Fruit fly (Drosophila melanogaster) whole organism, embryonic: ENCODE results near the gene cl.
A peak's percentile ranks its signal among the peaks of the same experiment; 100 is the strongest.

Experiments used
- Adf1 ChIP-seq: fragments of 200-800 bp; sonication (Bioruptor generic); IDR thresholded peaks from 2 replicates; pipeline ENCODE4 v1.3.6; 2022; ENCODE audit warnings: missing biosample characterization, missing genetic modification characterization
- CG10654 ChIP-seq: fragments of 200-800 bp; sonication (Bioruptor generic); optimal IDR thresholded peaks from 2 replicates; lab custom pipeline; 2016; ENCODE audit warnings: missing biosample characterization, missing genetic modification characterization
- CG11695 ChIP-seq: fragments of 200-800 bp; sonication (Bioruptor generic); IDR thresholded peaks from 3 replicates; pipeline ENCODE4 v1.3.6; 2022; ENCODE audit warnings: missing biosample characterization, missing genetic modification characterization
- CG13123 ChIP-seq: fragments of 200-800 bp; sonication (Bioruptor generic); optimal IDR thresholded peaks from 2 replicates; lab custom pipeline; 2016; ENCODE audit warnings: missing biosample characterization, missing genetic modification characterization
- CG13775 ChIP-seq: fragments of 200-800 bp; sonication (Bioruptor generic); optimal IDR thresholded peaks from 3 replicates; lab custom pipeline; 2017; ENCODE audit warnings: missing biosample characterization, mild to moderate bottlenecking, missing genetic modification characterization
- CG15073 ChIP-seq: fragments of 200-800 bp; sonication (Bioruptor generic); optimal IDR thresholded peaks from 2 replicates; lab custom pipeline; 2016; ENCODE audit warnings: missing biosample characterization, missing genetic modification characterization
- CG17359 ChIP-seq: fragments of 200-800 bp; sonication (Bioruptor generic); optimal IDR thresholded peaks from 3 replicates; lab custom pipeline; 2018; ENCODE audit warnings: missing biosample characterization, mild to moderate bottlenecking, missing genetic modification characterization, moderate library complexity
- CG1792 ChIP-seq: fragments of 200-800 bp; sonication (Bioruptor generic); optimal IDR thresholded peaks from 2 replicates; lab custom pipeline; 2016; ENCODE audit warnings: missing biosample characterization, missing genetic modification characterization
- CG1832 ChIP-seq: fragments of 200-800 bp; sonication (Bioruptor generic); optimal IDR thresholded peaks from 2 replicates; lab custom pipeline; 2017; ENCODE audit warnings: missing biosample characterization, mild to moderate bottlenecking, missing genetic modification characterization, inconsistent platforms
- CG32532 ChIP-seq: fragments of 200-800 bp; sonication (Bioruptor generic); IDR thresholded peaks from 2 replicates; pipeline ENCODE4 v1.3.6; 2022; ENCODE audit warnings: missing biosample characterization, missing genetic modification characterization
- CG33557 ChIP-seq: fragments of 200-800 bp; sonication (Bioruptor generic); optimal IDR thresholded peaks from 2 replicates; lab custom pipeline; 2019; ENCODE audit warnings: missing biosample characterization, mild to moderate bottlenecking, missing genetic modification characterization, moderate library complexity
- CG34224 ChIP-seq: fragments of 200-800 bp; sonication (Bioruptor generic); IDR thresholded peaks from 3 replicates; pipeline ENCODE4 v1.3.6; 2022; ENCODE audit warnings: missing biosample characterization, missing genetic modification characterization; ENCODE audit not compliant: partially characterized antibody
- CG34422 ChIP-seq: fragments of 200-800 bp; sonication (Bioruptor generic); IDR thresholded peaks from 3 replicates; pipeline ENCODE4 v1.3.6; 2022; ENCODE audit warnings: missing biosample characterization, missing genetic modification characterization
- CG4820 ChIP-seq: fragments of 200-800 bp; sonication (Bioruptor generic); optimal IDR thresholded peaks from 3 replicates; lab custom pipeline; 2016; ENCODE audit warnings: missing biosample characterization, missing genetic modification characterization
- CG6683 ChIP-seq: fragments of 200-800 bp; sonication (Bioruptor generic); optimal IDR thresholded peaks from 2 replicates; lab custom pipeline; 2017; ENCODE audit warnings: missing biosample characterization, mild to moderate bottlenecking, missing genetic modification characterization, missing genetic modification reagents
- CG6689 ChIP-seq: fragments of 200-800 bp; sonication (Bioruptor generic); IDR thresholded peaks from 2 replicates; pipeline ENCODE4 v1.3.6; 2022; ENCODE audit warnings: missing biosample characterization, missing genetic modification characterization
- CG6813 ChIP-seq: fragments of 200-800 bp; sonication (Bioruptor generic); optimal IDR thresholded peaks from 2 replicates; lab custom pipeline; 2017; ENCODE audit warnings: missing biosample characterization, missing genetic modification characterization, mild to moderate bottlenecking, moderate library complexity, missing genetic modification reagents
- CG7745 ChIP-seq: fragments of 200-800 bp; sonication (Bioruptor generic); optimal IDR thresholded peaks from 2 replicates; lab custom pipeline; 2018; ENCODE audit warnings: missing biosample characterization, mild to moderate bottlenecking, missing genetic modification characterization, moderate library complexity
- CG8281 ChIP-seq: fragments of 200-800 bp; sonication (Bioruptor generic); optimal IDR thresholded peaks from 2 replicates; lab custom pipeline; 2018; ENCODE audit warnings: missing biosample characterization, mild to moderate bottlenecking, missing genetic modification characterization, moderate library complexity
- CG8359 ChIP-seq: fragments of 200-800 bp; sonication (Bioruptor generic); optimal IDR thresholded peaks from 2 replicates; lab custom pipeline; 2017; ENCODE audit warnings: missing biosample characterization, mild to moderate bottlenecking, missing genetic modification characterization, borderline replicate concordance
- CG8765 ChIP-seq: fragments of 200-800 bp; sonication (Bioruptor generic); IDR thresholded peaks from 2 replicates; pipeline ENCODE4 v1.3.6; 2022; ENCODE audit warnings: missing biosample characterization, missing genetic modification characterization
- CHES-1-like ChIP-seq: fragments of 200-800 bp; sonication (Bioruptor generic); optimal IDR thresholded peaks from 2 replicates; lab custom pipeline; 2016; ENCODE audit warnings: missing biosample characterization, missing genetic modification characterization
- CrebB ChIP-seq: fragments of 200-800 bp; sonication (Bioruptor generic); optimal IDR thresholded peaks from 3 replicates; lab custom pipeline; 2018; ENCODE audit warnings: missing biosample characterization, mild to moderate bottlenecking, missing genetic modification characterization
- Dad ChIP-seq: fragments of 200-800 bp; sonication (Bioruptor generic); optimal IDR thresholded peaks from 3 replicates; lab custom pipeline; 2016; ENCODE audit warnings: missing biosample characterization, missing genetic modification characterization
- Dip2 ChIP-seq: fragments of 200-800 bp; sonication (Bioruptor generic); IDR thresholded peaks from 2 replicates; pipeline ENCODE4 v1.3.6; 2022; ENCODE audit warnings: missing biosample characterization, missing genetic modification characterization
- Lpt ChIP-seq: fragments of >200 bp; optimal IDR thresholded peaks from 2 replicates; lab custom pipeline; 2018; ENCODE audit warnings: missing biosample characterization, missing genetic modification characterization
- NK7.1 ChIP-seq: fragments of 200-800 bp; sonication (Bioruptor generic); optimal IDR thresholded peaks from 3 replicates; lab custom pipeline; 2016; ENCODE audit warnings: missing biosample characterization, missing genetic modification characterization
- Nf-YC ChIP-seq: fragments of 200-800 bp; optimal IDR thresholded peaks from 3 replicates; lab custom pipeline; 2019; ENCODE audit warnings: missing biosample characterization, mild to moderate bottlenecking, missing genetic modification characterization, moderate library complexity
- Oli ChIP-seq: fragments of 200-800 bp; sonication (Bioruptor generic); optimal IDR thresholded peaks from 2 replicates; lab custom pipeline; 2018; ENCODE audit warnings: missing biosample characterization, mild to moderate bottlenecking, missing genetic modification characterization, moderate library complexity
- Opbp ChIP-seq: fragments of 200-800 bp; sonication (Bioruptor generic); IDR thresholded peaks from 3 replicates; pipeline ENCODE4 v1.3.6; 2022; ENCODE audit warnings: missing biosample characterization, missing genetic modification characterization; ENCODE audit not compliant: partially characterized antibody
- Ptx1 ChIP-seq: fragments of 200-800 bp; sonication (Bioruptor generic); IDR thresholded peaks from 2 replicates; pipeline ENCODE4 v1.3.6; 2022; ENCODE audit warnings: missing biosample characterization, missing genetic modification characterization
- Rfx ChIP-seq: fragments of 200-800 bp; sonication (Bioruptor generic); IDR thresholded peaks from 2 replicates; pipeline ENCODE4 v1.3.6; 2022; ENCODE audit warnings: missing biosample characterization, missing genetic modification characterization
- Sry-β ChIP-seq: fragments of 200-800 bp; sonication (Bioruptor generic); optimal IDR thresholded peaks from 2 replicates; lab custom pipeline; 2018; ENCODE audit warnings: missing biosample characterization, mild to moderate bottlenecking, missing genetic modification characterization, moderate library complexity
- Vsx1 ChIP-seq: fragments of 200-800 bp; sonication (Bioruptor generic); optimal IDR thresholded peaks from 2 replicates; lab custom pipeline; 2017; ENCODE audit warnings: missing biosample characterization, mild to moderate bottlenecking, missing genetic modification characterization, missing genetic modification reagents
- cad ChIP-seq: fragments of >200 bp; optimal IDR thresholded peaks from 2 replicates; lab custom pipeline; 2017; ENCODE audit warnings: missing biosample characterization, missing genetic modification characterization
- ci ChIP-seq: fragments of 200-800 bp; sonication (Bioruptor generic); IDR thresholded peaks from 3 replicates; pipeline ENCODE4 v1.3.6; 2022; ENCODE audit warnings: missing biosample characterization, missing genetic modification characterization
- croc ChIP-seq: fragments of 200-800 bp; sonication (Bioruptor generic); conservative IDR thresholded peaks from 3 replicates; pipeline ENCODE4 v1.3.6; 2022; ENCODE audit warnings: missing biosample characterization, missing genetic modification characterization
- crol ChIP-seq: fragments of 200-800 bp; sonication (Bioruptor generic); IDR thresholded peaks from 2 replicates; pipeline ENCODE4 v1.3.6; 2022; ENCODE audit warnings: missing biosample characterization, missing genetic modification characterization
- da ChIP-seq: fragments of 200-800 bp; sonication (Bioruptor generic); optimal IDR thresholded peaks from 2 replicates; lab custom pipeline; 2016; ENCODE audit warnings: missing biosample characterization, missing genetic modification characterization
- dm ChIP-seq: fragments of 200-800 bp; sonication (Bioruptor generic); optimal IDR thresholded peaks from 3 replicates; lab custom pipeline; 2016; ENCODE audit warnings: missing biosample characterization, missing genetic modification characterization
- grau ChIP-seq: fragments of 200-800 bp; optimal IDR thresholded peaks from 3 replicates; lab custom pipeline; 2019; ENCODE audit warnings: missing biosample characterization, mild to moderate bottlenecking, missing genetic modification characterization, moderate library complexity
- jumu ChIP-seq: fragments of 200-800 bp; sonication (Bioruptor generic); optimal IDR thresholded peaks from 3 replicates; lab custom pipeline; 2016; ENCODE audit warnings: missing biosample characterization, missing genetic modification characterization
- oc ChIP-seq: fragments of 200-800 bp; sonication (Bioruptor generic); optimal IDR thresholded peaks from 2 replicates; lab custom pipeline; 2018; ENCODE audit warnings: missing biosample characterization, mild to moderate bottlenecking, missing genetic modification characterization, moderate library complexity
- pita ChIP-seq: fragments of 200-800 bp; sonication (Bioruptor generic); optimal IDR thresholded peaks from 2 replicates; lab custom pipeline; 2017; ENCODE audit warnings: missing biosample characterization, mild to moderate bottlenecking, missing genetic modification characterization
- salm ChIP-seq: fragments of 200-800 bp; sonication (Bioruptor generic); optimal IDR thresholded peaks from 2 replicates; lab custom pipeline; 2018; ENCODE audit warnings: missing biosample characterization, mild to moderate bottlenecking, missing genetic modification characterization
- stc ChIP-seq: fragments of 200-800 bp; sonication (Bioruptor generic); IDR thresholded peaks from 2 replicates; pipeline ENCODE4 v1.3.6; 2022; ENCODE audit warnings: missing biosample characterization, missing genetic modification characterization
- twi ChIP-seq: fragments of 200-800 bp; optimal IDR thresholded peaks from 2 replicates; lab custom pipeline; 2019; ENCODE audit warnings: missing biosample characterization, mild to moderate bottlenecking, missing genetic modification characterization, moderate library complexity
- vnd ChIP-seq: fragments of 200-800 bp; sonication (Bioruptor generic); IDR thresholded peaks from 3 replicates; pipeline ENCODE4 v1.3.6; 2022; ENCODE audit warnings: missing biosample characterization, missing genetic modification characterization; ENCODE audit not compliant: partially characterized antibody
- zen ChIP-seq: fragments of 200-800 bp; sonication (Bioruptor generic); optimal IDR thresholded peaks from 3 replicates; lab custom pipeline; 2018; ENCODE audit warnings: missing biosample characterization, mild to moderate bottlenecking, missing genetic modification characterization, moderate library complexity

Gene cl

dm6 chr2L:5546518-5547287 is 26.8 kb downstream of the cl start, which contains the start of gene Oscillin (continued):
- peak; percentile 58 for TF ChIP-seq CG10654
- no peak for TF ChIP-seq crol (GFP tag; lab: Robert Waterston, UW)
- TF ChIP-seq Opbp (GFP tag; lab: Robert Waterston, UW) = peak; percentile 93; the same call in 2 of the 3 replicates
- peak; percentile 17 for TF ChIP-seq CG33557 (GFP tag; lab: Kevin White, UChicago)
- peak; percentile 93 for TF ChIP-seq CG7745 (tag; lab: Kevin White, UChicago)
- no peak for TF ChIP-seq Vsx1 (GFP tag; lab: Kevin White, UChicago)
- TF ChIP-seq Nf-YC (tag; lab: Kevin White, UChicago) = peak; percentile 72
- TF ChIP-seq CG1792 (GFP tag; lab: Kevin White, UChicago) = peak; percentile 40
- peak; percentile 86 for TF ChIP-seq grau (tag; lab: Kevin White, UChicago)
- TF ChIP-seq CG6813 (GFP tag; lab: Kevin White, UChicago) = peak; percentile 57
- TF ChIP-seq CG34422 (GFP tag; lab: Robert Waterston, UW) = peak; percentile 87
- peak; percentile 88 for TF ChIP-seq Ptx1 (GFP tag; lab: Robert Waterston, UW)
- TF ChIP-seq Adf1 (GFP tag; lab: Robert Waterston, UW) = peak; percentile 16; the same call in 1 of the 2 replicates
- peak; percentile 90 for TF ChIP-seq CG11695 (GFP tag; lab: Robert Waterston, UW)
- TF ChIP-seq NK7.1 (GFP tag; lab: Kevin White, UChicago) = no peak
- TF ChIP-seq Dad (GFP tag; lab: Kevin White, UChicago) = peak; percentile 13
- peak; percentile 45; the same call in 2 of the 3 replicates for TF ChIP-seq CG34224 (GFP tag; lab: Robert Waterston, UW)
- TF ChIP-seq ci (GFP tag; lab: Robert Waterston, UW) = peak; percentile 51; the same call in 1 of the 3 replicates
- peak; percentile 4 for TF ChIP-seq CG13123 (GFP tag; lab: Kevin White, UChicago)
- TF ChIP-seq oc = peak; percentile 87
- TF ChIP-seq Rfx (GFP tag; lab: Robert Waterston, UW) = peak; percentile 87
- TF ChIP-seq da (GFP tag; lab: Kevin White, UChicago) = no peak
- TF ChIP-seq croc = peak; percentile 72; the same call in 2 of the 3 replicates
- TF ChIP-seq CG8359 (GFP tag; lab: Kevin White, UChicago) = peak; percentile 44
- TF ChIP-seq pita (GFP tag; lab: Kevin White, UChicago) = no peak
- no peak for TF ChIP-seq CrebB
- TF ChIP-seq CG1832 = no peak
- TF ChIP-seq CG15073 (GFP tag; lab: Kevin White, UChicago) = peak; percentile 12
- peak; percentile 56 for TF ChIP-seq twi (tag; lab: Kevin White, UChicago)
- no peak for TF ChIP-seq Sry-β (GFP tag; lab: Kevin White, UChicago)
- TF ChIP-seq vnd = peak; percentile 51; the same call in 2 of the 3 replicates
- TF ChIP-seq CG13775 (GFP tag; lab: Kevin White, UChicago) = peak; percentile 74
- peak; percentile 91 for TF ChIP-seq CG17359 (tag; lab: Kevin White, UChicago)
- TF ChIP-seq CG6689 = peak; percentile 80
- peak; percentile 56 for TF ChIP-seq salm
- no peak for TF ChIP-seq CHES-1-like (GFP tag; lab: Kevin White, UChicago)
- peak; percentile 74 for TF ChIP-seq CG6683 (GFP tag; lab: Kevin White, UChicago)
- no peak for TF ChIP-seq cad
- no peak for TF ChIP-seq CG8765 (GFP tag; lab: Robert Waterston, UW)
- peak; percentile 90 for TF ChIP-seq CG32532 (GFP tag; lab: Robert Waterston, UW)
- TF ChIP-seq dm (GFP tag; lab: Kevin White, UChicago) = peak; percentile 42
- TF ChIP-seq zen (tag; lab: Kevin White, UChicago) = no peak
- no peak for TF ChIP-seq jumu (GFP tag; lab: Kevin White, UChicago)
- TF ChIP-seq Oli (tag; lab: Kevin White, UChicago) = peak; percentile 29
- TF ChIP-seq Lpt (GFP tag; lab: Kevin White, UChicago) = no peak
- TF ChIP-seq CG8281 (tag; lab: Kevin White, UChicago) = peak; percentile 49
- no peak for TF ChIP-seq Dip2
- peak; percentile 65 for TF ChIP-seq CG4820 (GFP tag; lab: Kevin White, UChicago)
- TF ChIP-seq stc (GFP tag; lab: Robert Waterston, UW) = peak; percentile 94
